Worm (Caenorhabditis elegans) whole organism, mixed stage, embryonic: ENCODE data around the gene Y49F6B.8.

ENCODE experiments used
- ceh-43 ChIP-seq: fragments of 200-800 bp; sonication (Bioruptor generic); optimal IDR thresholded peaks from 2 replicates; lab custom pipeline; 2018; ENCODE audit warnings: mild to moderate bottlenecking, missing genetic modification characterization, moderate library complexity, missing compliant biosample characterization
- elt-3 ChIP-seq: fragments of 150-350 bp; optimal IDR thresholded peaks from 2 replicates; lab custom pipeline; 2014; ENCODE audit warnings: missing biosample characterization, missing genetic modification characterization
- ham-2 ChIP-seq: fragments of 200-800 bp; sonication (Bioruptor generic); optimal IDR thresholded peaks from 2 replicates; lab custom pipeline; 2018; ENCODE audit warnings: mild to moderate bottlenecking, missing genetic modification characterization, missing compliant biosample characterization
- lsy-2 ChIP-seq: fragments of 150-350 bp; optimal IDR thresholded peaks from 2 replicates; lab custom pipeline; 2014; ENCODE audit warnings: missing biosample characterization, missing genetic modification characterization
- nhr-12 ChIP-seq: fragments of 150-350 bp; optimal IDR thresholded peaks from 2 replicates; lab custom pipeline; 2014; ENCODE audit warnings: missing biosample characterization, missing genetic modification characterization
- nhr-28 ChIP-seq: fragments of 150-350 bp; optimal IDR thresholded peaks from 2 replicates; lab custom pipeline; 2014; ENCODE audit warnings: missing biosample characterization, missing genetic modification characterization
- nhr-76 ChIP-seq: sonication (generic microtip); optimal IDR thresholded peaks from 2 replicates; lab custom pipeline; 2017; ENCODE audit warnings: missing biosample characterization, missing genetic modification characterization
- sem-2 ChIP-seq: fragments of 200-800 bp; sonication (Bioruptor generic); optimal IDR thresholded peaks from 2 replicates; lab custom pipeline; 2018; ENCODE audit warnings: mild to moderate bottlenecking, missing genetic modification characterization, missing compliant biosample characterization
- sptf-1 ChIP-seq: sonication (generic microtip); optimal IDR thresholded peaks from 2 replicates; lab custom pipeline; 2017; ENCODE audit warnings: mild to moderate bottlenecking, missing genetic modification characterization, moderate library complexity, missing compliant biosample characterization
- unc-39 ChIP-seq: fragments of 150-350 bp; optimal IDR thresholded peaks from 2 replicates; lab custom pipeline; 2014; ENCODE audit warnings: missing biosample characterization, missing genetic modification characterization
- unc-62 ChIP-seq: fragments of 150-350 bp; optimal IDR thresholded peaks from 2 replicates; lab custom pipeline; 2014; ENCODE audit warnings: missing biosample characterization, missing genetic modification reagents, missing genetic modification characterization
- ztf-11 ChIP-seq: fragments of 150-350 bp; optimal IDR thresholded peaks from 2 replicates; lab custom pipeline; 2014; ENCODE audit warnings: missing biosample characterization, missing genetic modification characterization

DNA sequence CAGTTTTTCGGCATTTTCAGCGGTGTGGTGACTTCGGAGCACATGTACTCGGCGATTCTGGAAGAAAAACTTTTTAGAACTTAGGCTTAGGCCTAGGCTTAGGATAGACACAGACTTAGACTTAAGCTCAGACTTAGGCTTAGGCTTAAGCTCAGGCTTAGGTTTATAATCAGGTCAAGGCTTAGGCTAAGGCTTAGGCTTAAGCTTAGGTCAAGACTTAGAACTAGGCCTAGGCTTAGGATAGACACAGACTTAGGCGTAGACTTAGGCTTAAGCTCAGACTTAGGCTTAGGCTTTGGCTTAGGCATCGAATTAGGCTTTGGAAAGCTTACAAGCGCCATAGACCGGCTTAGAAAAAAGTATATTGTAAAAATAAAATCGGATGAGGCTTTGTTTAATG is 4.9 kb downstream of the Y49F6B.8 start:
- TF ChIP-seq nhr-28 (tag; lab: Kevin White, UChicago) (no peak), nhr-12 (tag; lab: Kevin White, UChicago) (no peak), unc-62 (GFP tag; lab: Kevin White, UChicago) (no peak), nhr-76 (tag; lab: Kevin White, UChicago) (no peak), sptf-1 (no peak), ztf-11 (tag; lab: Kevin White, UChicago) (no peak), unc-39 (tag; lab: Kevin White, UChicago) (no peak), ham-2 (GFP tag; lab: Kevin White, UChicago) (no peak), lsy-2 (tag; lab: Kevin White, UChicago) (no peak), sem-2 (GFP tag; lab: Kevin White, UChicago) (no peak), elt-3 (no peak), ceh-43 (no peak)
